Fruit fly (Drosophila melanogaster) whole organism, embryonic: Measurements from ENCODE around the gene CG14947.
A peak's percentile ranks its signal among the peaks of the same experiment; 100 is the strongest.

Experiments
- Abd-B ChIP-seq: fragments of 200-800 bp; sonication (Bioruptor generic); optimal IDR thresholded peaks from 2 replicates; lab custom pipeline; 2018; ENCODE audit warnings: missing biosample characterization, mild to moderate bottlenecking, missing genetic modification characterization, moderate library complexity
- B-H1 ChIP-seq: fragments of 200-800 bp; sonication (Bioruptor generic); IDR thresholded peaks from 3 replicates; pipeline ENCODE4 v1.3.6; 2022; ENCODE audit warnings: missing biosample characterization, missing genetic modification characterization
- CG11456 ChIP-seq: fragments of 200-800 bp; sonication (Bioruptor generic); IDR thresholded peaks from 3 replicates; pipeline ENCODE4 v1.3.6; 2022; ENCODE audit warnings: missing biosample characterization, missing genetic modification characterization
- CG11560 ChIP-seq: fragments of 200-800 bp; sonication (Bioruptor generic); IDR thresholded peaks from 3 replicates; pipeline ENCODE4 v1.3.6; 2022; ENCODE audit warnings: missing biosample characterization, missing genetic modification characterization
- CG12071 ChIP-seq: fragments of 200-800 bp; sonication (Bioruptor generic); optimal IDR thresholded peaks from 3 replicates; lab custom pipeline; 2018; ENCODE audit warnings: missing biosample characterization, mild to moderate bottlenecking, missing genetic modification characterization
- CG12299 ChIP-seq: fragments of 200-800 bp; sonication (Bioruptor generic); optimal IDR thresholded peaks from 2 replicates; lab custom pipeline; 2018; ENCODE audit warnings: missing biosample characterization, mild to moderate bottlenecking, missing genetic modification characterization
- CG13287 ChIP-seq: fragments of 200-800 bp; sonication (Bioruptor generic); IDR thresholded peaks from 2 replicates; pipeline ENCODE4 v1.3.6; 2022; ENCODE audit warnings: missing biosample characterization, missing genetic modification characterization; ENCODE audit not compliant: partially characterized antibody
- CG14441 ChIP-seq: fragments of 200-800 bp; sonication (Bioruptor generic); IDR thresholded peaks from 2 replicates; pipeline ENCODE4 v1.3.6; 2022; ENCODE audit warnings: missing biosample characterization, missing genetic modification characterization
- CG14710 ChIP-seq: fragments of 200-800 bp; sonication (Bioruptor generic); optimal IDR thresholded peaks from 3 replicates; lab custom pipeline; 2019; ENCODE audit warnings: missing biosample characterization, mild to moderate bottlenecking, missing genetic modification characterization, moderate library complexity
- CG15073 ChIP-seq: fragments of 200-800 bp; sonication (Bioruptor generic); optimal IDR thresholded peaks from 2 replicates; lab custom pipeline; 2016; ENCODE audit warnings: missing biosample characterization, missing genetic modification characterization
- CG15514 ChIP-seq: fragments of 200-800 bp; sonication (Bioruptor generic); optimal IDR thresholded peaks from 3 replicates; lab custom pipeline; 2017; ENCODE audit warnings: missing biosample characterization, missing genetic modification characterization, mild to moderate bottlenecking, moderate library complexity, missing genetic modification reagents
- CG17361 ChIP-seq: fragments of 200-800 bp; sonication (Bioruptor generic); IDR thresholded peaks from 3 replicates; pipeline ENCODE4 v1.3.6; 2022; ENCODE audit warnings: missing biosample characterization, missing genetic modification characterization
- CG17568 ChIP-seq: fragments of 200-800 bp; sonication (Bioruptor generic); optimal IDR thresholded peaks from 2 replicates; lab custom pipeline; 2018; ENCODE audit warnings: missing biosample characterization, mild to moderate bottlenecking, missing genetic modification characterization, moderate library complexity
- CG18599 ChIP-seq: fragments of 200-800 bp; sonication (Bioruptor generic); optimal IDR thresholded peaks from 3 replicates; lab custom pipeline; 2017; ENCODE audit warnings: missing biosample characterization, missing genetic modification characterization, mild to moderate bottlenecking, moderate library complexity, missing genetic modification reagents
- CG31365 ChIP-seq: fragments of 200-800 bp; sonication (Bioruptor generic); optimal IDR thresholded peaks from 2 replicates; lab custom pipeline; 2018; ENCODE audit warnings: missing biosample characterization, mild to moderate bottlenecking, missing genetic modification characterization
- CG33213 ChIP-seq: fragments of 200-800 bp; sonication (Bioruptor generic); optimal IDR thresholded peaks from 3 replicates; lab custom pipeline; 2016; ENCODE audit warnings: missing biosample characterization, missing genetic modification characterization
- CG3838 ChIP-seq: fragments of 200-800 bp; sonication (Bioruptor generic); optimal IDR thresholded peaks from 3 replicates; lab custom pipeline; 2016; ENCODE audit warnings: missing biosample characterization, missing genetic modification characterization
- CG5953 ChIP-seq: fragments of 200-800 bp; sonication (Bioruptor generic); IDR thresholded peaks from 2 replicates; pipeline ENCODE4 v1.3.6; 2022; ENCODE audit warnings: missing biosample characterization, missing genetic modification characterization
- CTCF ChIP-seq: fragments of 200-800 bp; sonication (Bioruptor generic); optimal IDR thresholded peaks from 2 replicates; lab custom pipeline; 2017; ENCODE audit warnings: missing biosample characterization, mild to moderate bottlenecking, missing genetic modification characterization, moderate library complexity
- D ChIP-seq, 2 experiments: fragments of 200-800 bp in 1 of 2; fragments of >200 bp in 1 of 2; sonication (Bioruptor generic) in 1 of 2; optimal IDR thresholded peaks; 2 replicates in 1 of 2; 3 replicates in 1 of 2; lab custom pipeline; 2017; ENCODE audit warnings: mild to moderate bottlenecking in 1 of 2, missing biosample characterization in 1 of 2, missing genetic modification characterization in 1 of 2, missing genetic modification reagents in 1 of 2
- GATAe ChIP-seq: fragments of 200-800 bp; sonication (Bioruptor generic); conservative IDR thresholded peaks from 2 replicates; pipeline ENCODE4 v1.3.6; 2022; ENCODE audit warnings: missing biosample characterization, missing genetic modification characterization
- Hmr ChIP-seq: fragments of 200-800 bp; sonication (Bioruptor generic); optimal IDR thresholded peaks from 3 replicates; lab custom pipeline; 2017; ENCODE audit warnings: mild to moderate bottlenecking, missing biosample characterization, missing genetic modification reagents, missing genetic modification characterization
- MTF-1 ChIP-seq: fragments of 200-800 bp; sonication (Bioruptor generic); optimal IDR thresholded peaks from 2 replicates; lab custom pipeline; 2018; ENCODE audit warnings: missing biosample characterization, mild to moderate bottlenecking, missing genetic modification characterization, borderline replicate concordance
- Mrtf ChIP-seq: fragments of 200-800 bp; sonication (Bioruptor generic); IDR thresholded peaks from 3 replicates; pipeline ENCODE4 v1.3.6; 2022; ENCODE audit warnings: missing biosample characterization, missing genetic modification characterization
- Opbp ChIP-seq: fragments of 200-800 bp; sonication (Bioruptor generic); IDR thresholded peaks from 3 replicates; pipeline ENCODE4 v1.3.6; 2022; ENCODE audit warnings: missing biosample characterization, missing genetic modification characterization; ENCODE audit not compliant: partially characterized antibody
- Six4 ChIP-seq: fragments of 200-800 bp; sonication (Bioruptor generic); optimal IDR thresholded peaks from 2 replicates; lab custom pipeline; 2016; ENCODE audit warnings: missing biosample characterization, missing genetic modification characterization
- Spps ChIP-seq: fragments of 200-800 bp; sonication (Bioruptor generic); optimal IDR thresholded peaks from 2 replicates; lab custom pipeline; 2018; ENCODE audit warnings: missing biosample characterization, mild to moderate bottlenecking, missing genetic modification characterization
- ash1 ChIP-seq: fragments of 200-800 bp; sonication (Bioruptor generic); optimal IDR thresholded peaks from 2 replicates; lab custom pipeline; 2018; ENCODE audit warnings: missing biosample characterization, mild to moderate bottlenecking, missing genetic modification characterization
- az2 ChIP-seq: fragments of 200-800 bp; sonication (Bioruptor generic); optimal IDR thresholded peaks from 3 replicates; lab custom pipeline; 2016; ENCODE audit warnings: missing biosample characterization, missing genetic modification characterization
- cg ChIP-seq: fragments of 200-800 bp; sonication (Bioruptor generic); optimal IDR thresholded peaks from 3 replicates; lab custom pipeline; 2019; ENCODE audit warnings: missing biosample characterization, mild to moderate bottlenecking, missing genetic modification characterization, moderate library complexity
- dpn ChIP-seq, 2 experiments: fragments of 200-800 bp; sonication (Bioruptor generic); optimal IDR thresholded peaks; 3 replicates each; lab custom pipeline; 2016; ENCODE audit warnings: missing biosample characterization in 2 of 2, missing genetic modification characterization in 2 of 2
- fd102C ChIP-seq: fragments of 200-800 bp; sonication (Bioruptor generic); optimal IDR thresholded peaks from 2 replicates; lab custom pipeline; 2018; ENCODE audit warnings: missing biosample characterization, mild to moderate bottlenecking, missing genetic modification characterization, moderate library complexity
- gce ChIP-seq: fragments of 200-800 bp; sonication (Bioruptor generic); IDR thresholded peaks from 3 replicates; pipeline ENCODE4 v1.3.6; 2022; ENCODE audit warnings: missing biosample characterization, missing genetic modification characterization
- hb ChIP-seq: fragments of 200-800 bp; sonication (Bioruptor generic); IDR thresholded peaks from 3 replicates; pipeline ENCODE4 v1.3.6; 2022; ENCODE audit warnings: missing biosample characterization, missing genetic modification characterization; ENCODE audit not compliant: partially characterized antibody
- hkb ChIP-seq, 2 experiments: fragments of 200-800 bp in 1 of 2; fragments of >200 bp in 1 of 2; sonication (Bioruptor generic) in 1 of 2; IDR thresholded peaks in 1 of 2; optimal IDR thresholded peaks in 1 of 2; 2 replicates each; pipeline versions ENCODE4 v1.3.6 to Lab custom; 2017 to 2022; ENCODE audit warnings: missing biosample characterization in 1 of 2, missing genetic modification characterization in 1 of 2
- lab ChIP-seq: fragments of 200-800 bp; sonication (Bioruptor generic); optimal IDR thresholded peaks from 3 replicates; lab custom pipeline; 2017; ENCODE audit warnings: missing biosample characterization, missing genetic modification characterization, mild to moderate bottlenecking, moderate library complexity, missing genetic modification reagents
- nerfin-1 ChIP-seq: fragments of 200-800 bp; sonication (Bioruptor generic); optimal IDR thresholded peaks from 3 replicates; lab custom pipeline; 2019; ENCODE audit warnings: missing biosample characterization, mild to moderate bottlenecking, missing genetic modification characterization, moderate library complexity
- pan ChIP-seq, 4 experiments: fragments of >200 bp in 3 of 4; fragments of 200-800 bp in 1 of 4; sonication (Bioruptor generic) in 1 of 4; optimal IDR thresholded peaks in 3 of 4; IDR thresholded peaks in 1 of 4; 2 replicates each; pipeline versions ENCODE4 v1.3.6 to Lab custom; 2017 to 2022; ENCODE audit warnings: missing biosample characterization in 2 of 4, missing genetic modification characterization in 2 of 4, mixed read lengths in 1 of 4
- pros ChIP-seq: fragments of 200-800 bp; sonication (Bioruptor generic); optimal IDR thresholded peaks from 3 replicates; lab custom pipeline; 2019; ENCODE audit warnings: missing biosample characterization, mild to moderate bottlenecking, missing genetic modification characterization, moderate library complexity
- pum ChIP-seq: fragments of 200-800 bp; sonication (Bioruptor generic); optimal IDR thresholded peaks from 2 replicates; lab custom pipeline; 2016; ENCODE audit warnings: missing biosample characterization, missing genetic modification characterization
- run ChIP-seq: fragments of 200-800 bp; sonication (Bioruptor generic); optimal IDR thresholded peaks from 3 replicates; lab custom pipeline; 2018; ENCODE audit warnings: missing biosample characterization, mild to moderate bottlenecking, missing genetic modification characterization
- ssp ChIP-seq: fragments of 200-800 bp; sonication (Bioruptor generic); IDR thresholded peaks from 2 replicates; pipeline ENCODE4 v1.3.6; 2022; ENCODE audit warnings: missing biosample characterization, missing genetic modification characterization
- tup ChIP-seq: fragments of 200-800 bp; sonication (Bioruptor generic); optimal IDR thresholded peaks from 2 replicates; lab custom pipeline; 2016; ENCODE audit warnings: missing biosample characterization, mild to moderate bottlenecking, missing genetic modification characterization, moderate library complexity
- vfl ChIP-seq: fragments of 200-800 bp; sonication (Bioruptor generic); optimal IDR thresholded peaks from 2 replicates; lab custom pipeline; 2016; ENCODE audit warnings: missing biosample characterization, missing genetic modification characterization
- vnd ChIP-seq: fragments of 200-800 bp; sonication (Bioruptor generic); IDR thresholded peaks from 3 replicates; pipeline ENCODE4 v1.3.6; 2022; ENCODE audit warnings: missing biosample characterization, missing genetic modification characterization; ENCODE audit not compliant: partially characterized antibody
- wek ChIP-seq: fragments of 200-800 bp; sonication (Bioruptor generic); optimal IDR thresholded peaks from 3 replicates; lab custom pipeline; 2018; ENCODE audit warnings: missing biosample characterization, mild to moderate bottlenecking, missing genetic modification characterization, moderate library complexity
- yki ChIP-seq: fragments of >200 bp; optimal IDR thresholded peaks from 3 replicates; lab custom pipeline; 2018
- zfh1 ChIP-seq: fragments of 200-800 bp; sonication (Bioruptor generic); IDR thresholded peaks from 3 replicates; pipeline ENCODE4 v1.3.6; 2022; ENCODE audit warnings: missing biosample characterization, missing genetic modification characterization

Gene CG14947

dm6 chr2L:12108779-12109564 lies 33.1 kb downstream of the CG14947 start, which contains the start of the genes Rab6 and Phae1 (continued):
- TF ChIP-seq CG15073 (no peak), Hmr (GFP tag; lab: Kevin White, UChicago) (no peak), Six4 (GFP tag; lab: Kevin White, UChicago) (no peak), Abd-B (GFP tag; lab: Kevin White, UChicago) (no peak), hkb (optimal IDR thresholded peaks at IDR 0.05; lab: Kevin White, UChicago) (no peak), hkb (GFP tag; IDR thresholded peaks at IDR 0.05; lab: Robert Waterston, UW) (0 out of 2 replicates have a peak, but pooled peaks have one; percentile 34), CG31365 (tag; lab: Kevin White, UChicago) (no peak), wek (no peak), CG14441 (GFP tag; lab: Robert Waterston, UW) (no peak), gce (GFP tag; lab: Robert Waterston, UW) (no peak), CG12299 (tag; lab: Kevin White, UChicago) (peak; percentile 14), CG12071 (no peak), CG15514 (GFP tag; lab: Kevin White, UChicago) (peak; percentile 35), ash1 (GFP tag; lab: Kevin White, UChicago) (no peak), Opbp (GFP tag; lab: Robert Waterston, UW) (peak; percentile 67; the same call in 2 of the 3 replicates), fd102C (GFP tag; lab: Kevin White, UChicago) (no peak), CG5953 (GFP tag; lab: Robert Waterston, UW) (no peak), CG33213 (GFP tag; lab: Kevin White, UChicago) (no peak), CG17568 (GFP tag; lab: Kevin White, UChicago) (no peak), pros (GFP tag; lab: Kevin White, UChicago) (peak; percentile 6), CG17361 (GFP tag; lab: Robert Waterston, UW) (0 out of 3 replicates have a peak, but pooled peaks have one; percentile 23), ssp (GFP tag; lab: Robert Waterston, UW) (no peak), cg (GFP tag; lab: Kevin White, UChicago) (no peak), vnd (GFP tag; lab: Robert Waterston, UW) (peak; percentile 66), zfh1 (GFP tag; lab: Robert Waterston, UW) (no peak), Mrtf (GFP tag; lab: Robert Waterston, UW) (no peak), tup (GFP tag; lab: Kevin White, UChicago) (no peak), pan (optimal IDR thresholded peaks at IDR 0.05; lab: Kevin White, UChicago) (no peak), pan (GFP tag; optimal IDR thresholded peaks at IDR 0.05 in 1 of 2, IDR thresholded peaks at IDR 0.05 in 1 of 2) (no peak), CG11560 (tag; lab: Robert Waterston, UW) (peak; percentile 83; the same call in 2 of the 3 replicates), CG13287 (peak; percentile 84), B-H1 (GFP tag; lab: Robert Waterston, UW) (no peak), CG18599 (GFP tag; lab: Kevin White, UChicago) (no peak), MTF-1 (GFP tag; lab: Kevin White, UChicago) (no peak), hb (GFP tag; lab: Robert Waterston, UW) (no peak), dpn (GFP tag; optimal IDR thresholded peaks at IDR 0.05; lab: Kevin White, UChicago) (no peak), az2 (GFP tag; lab: Kevin White, UChicago) (no peak), pum (GFP tag; lab: Kevin White, UChicago) (no peak), run (tag; lab: Kevin White, UChicago) (no peak), D (optimal IDR thresholded peaks at IDR 0.05; lab: Kevin White, UChicago) (no peak), D (GFP tag; optimal IDR thresholded peaks at IDR 0.05; lab: Kevin White, UChicago) (no peak), vfl (GFP tag; lab: Kevin White, UChicago) (no peak), Spps (tag; lab: Kevin White, UChicago) (no peak), CG3838 (GFP tag; lab: Kevin White, UChicago) (no peak), lab (GFP tag; lab: Kevin White, UChicago) (no peak), nerfin-1 (tag; lab: Kevin White, UChicago) (peak; percentile 16), GATAe (GFP tag; lab: Robert Waterston, UW) (no peak), CG14710 (tag; lab: Kevin White, UChicago) (peak; percentile 70), yki (lab: Kevin White, UChicago) (no peak), CG11456 (GFP tag; lab: Robert Waterston, UW) (no peak), CTCF (no peak)
